Fruit fly (Drosophila melanogaster): ENCODE data around the gene CG12011.

CG12011 gene

dm6 chr3L:1664876-1665275, 29.5 kb upstream of the CG12011 start, which contains the start of the genes Srrm234 and CG7974 (continued):
- no peak for TF ChIP-seq CG6654 (GFP tag; optimal IDR thresholded peaks at IDR 0.05)
- peak; percentile 51; the same call in 1 of the 3 replicates for TF ChIP-seq Opbp (GFP tag; IDR thresholded peaks at IDR 0.05; ENCODE audit: partially characterized antibody)
- TF ChIP-seq amos (GFP tag; IDR thresholded peaks at IDR 0.05; ENCODE audit: partially characterized antibody): peak; percentile 38; the same call in 1 of the 2 replicates
- peak; percentile 96 for TF ChIP-seq stwl (tag; optimal IDR thresholded peaks at IDR 0.05)
- peak; percentile 93 for TF ChIP-seq CG15514 (GFP tag; optimal IDR thresholded peaks at IDR 0.05)
- no peak for TF ChIP-seq CG13775 (GFP tag; optimal IDR thresholded peaks at IDR 0.05)
- TF ChIP-seq Scr (GFP tag; IDR thresholded peaks at IDR 0.05; ENCODE audit: partially characterized antibody): peak; percentile 34; the same call in 1 of the 2 replicates
- peak; percentile 18 for TF ChIP-seq CG2116 (GFP tag; optimal IDR thresholded peaks at IDR 0.05)
- TF ChIP-seq sisA (GFP tag; IDR thresholded peaks at IDR 0.05): no peak
- peak; percentile 88 for TF ChIP-seq gfzf (GFP tag; optimal IDR thresholded peaks at IDR 0.05)
- TF ChIP-seq CTCF (GFP tag; optimal IDR thresholded peaks at IDR 0.05): no peak
- TF ChIP-seq CG7928 (GFP tag; optimal IDR thresholded peaks at IDR 0.05): no peak
- no peak for TF ChIP-seq Hr39 (optimal IDR thresholded peaks at IDR 0.05)
- peak; percentile 94 for TF ChIP-seq Elba2 (GFP tag; optimal IDR thresholded peaks at IDR 0.05)
- TF ChIP-seq CG33557 (GFP tag; optimal IDR thresholded peaks at IDR 0.05): no peak
- TF ChIP-seq CG2129 (GFP tag; IDR thresholded peaks at IDR 0.05; ENCODE audit: partially characterized antibody): no peak
- TF ChIP-seq crp (GFP tag; optimal IDR thresholded peaks at IDR 0.05): no peak
- TF ChIP-seq ind (GFP tag; optimal IDR thresholded peaks at IDR 0.05): no peak
- 0 out of 2 replicates have a peak, but pooled peaks have one; percentile 19 for TF ChIP-seq unc-4 (GFP tag; IDR thresholded peaks at IDR 0.05; ENCODE audit: partially characterized antibody)
- TF ChIP-seq cad (GFP tag; optimal IDR thresholded peaks at IDR 0.05): no peak
- no peak for TF ChIP-seq danr (GFP tag; IDR thresholded peaks at IDR 0.05)
- no peak for TF ChIP-seq Rx (GFP tag; IDR thresholded peaks at IDR 0.05)
- TF ChIP-seq Max (GFP tag; optimal IDR thresholded peaks at IDR 0.05): peak; percentile 3
- TF ChIP-seq CG10267 (tag; optimal IDR thresholded peaks at IDR 0.05): peak; percentile 37
- 0 out of 3 replicates have a peak, but pooled peaks have one; percentile 11 for TF ChIP-seq knrl (GFP tag; IDR thresholded peaks at IDR 0.05; ENCODE audit: partially characterized antibody)
- TF ChIP-seq nmo (GFP tag; optimal IDR thresholded peaks at IDR 0.05): peak; percentile 10
- no peak for TF ChIP-seq cwo (GFP tag; optimal IDR thresholded peaks at IDR 0.05)
- no peak for TF ChIP-seq CG3281 (GFP tag; optimal IDR thresholded peaks at IDR 0.05)
- no peak for TF ChIP-seq CoRest (tag; optimal IDR thresholded peaks at IDR 0.05)
- TF ChIP-seq CG17829 (tag; optimal IDR thresholded peaks at IDR 0.05): peak; percentile 27
- no peak for TF ChIP-seq CG7372 (GFP tag; IDR thresholded peaks at IDR 0.05)
- TF ChIP-seq HmgZ (tag; optimal IDR thresholded peaks at IDR 0.05): peak; percentile 20
- TF ChIP-seq Sry-β (GFP tag; optimal IDR thresholded peaks at IDR 0.05): peak; percentile 50
- no peak for TF ChIP-seq h (optimal IDR thresholded peaks at IDR 0.05)
- TF ChIP-seq sens (GFP tag): peak; percentile 54
- no peak for TF ChIP-seq CG7786 (GFP tag; optimal IDR thresholded peaks at IDR 0.05)
- TF ChIP-seq lbe (GFP tag; optimal IDR thresholded peaks at IDR 0.05): peak; percentile 31
- TF ChIP-seq CG13287 (GFP tag; IDR thresholded peaks at IDR 0.05; ENCODE audit: partially characterized antibody): peak; percentile 69
- no peak for TF ChIP-seq NFAT (GFP tag; IDR thresholded peaks at IDR 0.05)
- no peak for TF ChIP-seq dmrt99B (tag; optimal IDR thresholded peaks at IDR 0.05)
- TF ChIP-seq hbn (GFP tag; IDR thresholded peaks at IDR 0.05; ENCODE audit: partially characterized antibody): peak; percentile 49
- TF ChIP-seq sna (GFP tag; IDR thresholded peaks at IDR 0.05; ENCODE audit: partially characterized antibody): peak; percentile 39; the same call in 1 of the 2 replicates
- TF ChIP-seq CG34224 (GFP tag; IDR thresholded peaks at IDR 0.05; ENCODE audit: partially characterized antibody): peak; percentile 36; the same call in 1 of the 3 replicates
- TF ChIP-seq Sox100B (GFP tag; optimal IDR thresholded peaks at IDR 0.05): no peak
- peak; percentile 25 for TF ChIP-seq CG10147 (GFP tag; optimal IDR thresholded peaks at IDR 0.05)
- no peak for TF ChIP-seq toy (GFP tag; IDR thresholded peaks at IDR 0.05)
- peak; percentile 38 for TF ChIP-seq CG12659 (GFP tag; optimal IDR thresholded peaks at IDR 0.05)
- no peak for TF ChIP-seq gcm (GFP tag; optimal IDR thresholded peaks at IDR 0.05)
- no peak for TF ChIP-seq CG12299 (tag; optimal IDR thresholded peaks at IDR 0.05)
- no peak for TF ChIP-seq CG1529 (GFP tag; optimal IDR thresholded peaks at IDR 0.05)
